Fruit fly (Drosophila melanogaster) whole organism, embryonic: ENCODE measurements around the gene Nup153.

Experiments used
- Abd-B ChIP-seq: fragments of 200-800 bp; sonication (Bioruptor generic); optimal IDR thresholded peaks from 2 replicates; lab custom pipeline; 2018; ENCODE audit warnings: missing biosample characterization, mild to moderate bottlenecking, missing genetic modification characterization, moderate library complexity
- Adf1 ChIP-seq: fragments of 200-800 bp; sonication (Bioruptor generic); IDR thresholded peaks from 2 replicates; pipeline ENCODE4 v1.3.6; 2022; ENCODE audit warnings: missing biosample characterization, missing genetic modification characterization
- B-H2 ChIP-seq: fragments of 200-800 bp; sonication (Bioruptor generic); optimal IDR thresholded peaks from 2 replicates; lab custom pipeline; 2018; ENCODE audit warnings: missing biosample characterization, mild to moderate bottlenecking, missing genetic modification characterization
- Bdp1 ChIP-seq: fragments of 200-800 bp; sonication (Bioruptor generic); optimal IDR thresholded peaks from 3 replicates; lab custom pipeline; 2016; ENCODE audit warnings: missing biosample characterization, missing genetic modification characterization
- CG1024 ChIP-seq: fragments of 200-800 bp; sonication (Bioruptor generic); IDR thresholded peaks from 2 replicates; pipeline ENCODE4 v1.3.6; 2022; ENCODE audit warnings: missing biosample characterization, missing genetic modification characterization
- CG10654 ChIP-seq: fragments of 200-800 bp; sonication (Bioruptor generic); optimal IDR thresholded peaks from 2 replicates; lab custom pipeline; 2016; ENCODE audit warnings: missing biosample characterization, missing genetic modification characterization
- CG11456 ChIP-seq: fragments of 200-800 bp; sonication (Bioruptor generic); IDR thresholded peaks from 3 replicates; pipeline ENCODE4 v1.3.6; 2022; ENCODE audit warnings: missing biosample characterization, missing genetic modification characterization
- CG12071 ChIP-seq: fragments of 200-800 bp; sonication (Bioruptor generic); optimal IDR thresholded peaks from 3 replicates; lab custom pipeline; 2018; ENCODE audit warnings: missing biosample characterization, mild to moderate bottlenecking, missing genetic modification characterization
- CG15073 ChIP-seq: fragments of 200-800 bp; sonication (Bioruptor generic); optimal IDR thresholded peaks from 2 replicates; lab custom pipeline; 2016; ENCODE audit warnings: missing biosample characterization, missing genetic modification characterization
- CG15269 ChIP-seq: fragments of 200-800 bp; sonication (Bioruptor generic); optimal IDR thresholded peaks from 2 replicates; lab custom pipeline; 2018; ENCODE audit warnings: missing biosample characterization, mild to moderate bottlenecking, missing genetic modification characterization, moderate library complexity
- CG1602 ChIP-seq: fragments of 200-800 bp; sonication (Bioruptor generic); optimal IDR thresholded peaks from 3 replicates; lab custom pipeline; 2016; ENCODE audit warnings: missing biosample characterization, missing genetic modification characterization
- CG1647 ChIP-seq: fragments of 200-800 bp; sonication (Bioruptor generic); optimal IDR thresholded peaks from 3 replicates; lab custom pipeline; 2016; ENCODE audit warnings: missing biosample characterization, missing genetic modification characterization
- CG16813 ChIP-seq: fragments of 200-800 bp; sonication (Bioruptor generic); IDR thresholded peaks from 3 replicates; pipeline ENCODE4 v1.3.6; 2022; ENCODE audit warnings: missing biosample characterization, missing genetic modification characterization; ENCODE audit not compliant: partially characterized antibody
- CG17912 ChIP-seq: fragments of 200-800 bp; sonication (Bioruptor generic); optimal IDR thresholded peaks from 2 replicates; lab custom pipeline; 2018; ENCODE audit warnings: missing biosample characterization, mild to moderate bottlenecking, missing genetic modification characterization
- CG32532 ChIP-seq: fragments of 200-800 bp; sonication (Bioruptor generic); IDR thresholded peaks from 2 replicates; pipeline ENCODE4 v1.3.6; 2022; ENCODE audit warnings: missing biosample characterization, missing genetic modification characterization
- CG43689 ChIP-seq: fragments of 200-800 bp; sonication (Bioruptor generic); IDR thresholded peaks from 2 replicates; pipeline ENCODE4 v1.3.6; 2022; ENCODE audit warnings: missing biosample characterization, missing genetic modification characterization
- CG4820 ChIP-seq: fragments of 200-800 bp; sonication (Bioruptor generic); optimal IDR thresholded peaks from 3 replicates; lab custom pipeline; 2016; ENCODE audit warnings: missing biosample characterization, missing genetic modification characterization
- CG6175 ChIP-seq: fragments of 200-800 bp; sonication (Bioruptor generic); IDR thresholded peaks from 3 replicates; pipeline ENCODE4 v1.3.6; 2022; ENCODE audit warnings: missing biosample characterization, missing genetic modification characterization
- CG6654 ChIP-seq: fragments of 200-800 bp; sonication (Bioruptor generic); optimal IDR thresholded peaks from 2 replicates; lab custom pipeline; 2017; ENCODE audit warnings: missing biosample characterization, mild to moderate bottlenecking, missing genetic modification characterization
- CG6813 ChIP-seq: fragments of 200-800 bp; sonication (Bioruptor generic); optimal IDR thresholded peaks from 2 replicates; lab custom pipeline; 2017; ENCODE audit warnings: missing biosample characterization, missing genetic modification characterization, mild to moderate bottlenecking, moderate library complexity, missing genetic modification reagents
- CG7839 ChIP-seq: fragments of 200-800 bp; sonication (Bioruptor generic); optimal IDR thresholded peaks from 3 replicates; lab custom pipeline; 2018; ENCODE audit warnings: missing biosample characterization, mild to moderate bottlenecking, missing genetic modification characterization, moderate library complexity
- CG8290 ChIP-seq, 3 experiments: fragments of 200-800 bp; sonication (Bioruptor generic); optimal IDR thresholded peaks; 2 replicates each; lab custom pipeline; 2016 to 2019; ENCODE audit warnings: missing biosample characterization in 3 of 3, missing genetic modification characterization in 3 of 3, mild to moderate bottlenecking in 2 of 3, moderate library complexity in 1 of 3
- CG8478 ChIP-seq: fragments of >200 bp; optimal IDR thresholded peaks from 2 replicates; lab custom pipeline; 2018
- Dfd ChIP-seq, 2 experiments: fragments of >200 bp; optimal IDR thresholded peaks; 2 replicates each; lab custom pipeline; 2017; ENCODE audit warnings: missing biosample characterization in 2 of 2, missing genetic modification characterization in 2 of 2
- Dp ChIP-seq: fragments of 200-800 bp; sonication (Bioruptor generic); optimal IDR thresholded peaks from 2 replicates; lab custom pipeline; 2018; ENCODE audit warnings: missing biosample characterization, mild to moderate bottlenecking, missing genetic modification characterization, moderate library complexity
- Dref ChIP-seq: fragments of 200-800 bp; sonication (Bioruptor generic); IDR thresholded peaks from 2 replicates; pipeline ENCODE4 v1.3.6; 2022; ENCODE audit warnings: missing biosample characterization, missing genetic modification characterization
- Ets97D ChIP-seq: fragments of 200-800 bp; sonication (Bioruptor generic); optimal IDR thresholded peaks from 3 replicates; lab custom pipeline; 2016; ENCODE audit warnings: missing biosample characterization, missing genetic modification characterization
- Fer2 ChIP-seq: fragments of 200-800 bp; sonication (Bioruptor generic); optimal IDR thresholded peaks from 2 replicates; lab custom pipeline; 2018; ENCODE audit warnings: missing biosample characterization, mild to moderate bottlenecking, missing genetic modification characterization, moderate library complexity
- HLH4C ChIP-seq: fragments of 200-800 bp; sonication (Bioruptor generic); IDR thresholded peaks from 3 replicates; pipeline ENCODE4 v1.3.6; 2022; ENCODE audit warnings: missing biosample characterization, missing genetic modification characterization; ENCODE audit not compliant: partially characterized antibody
- HLHmδ ChIP-seq: fragments of 200-800 bp; sonication (Bioruptor generic); optimal IDR thresholded peaks from 2 replicates; lab custom pipeline; 2018; ENCODE audit warnings: missing biosample characterization, mild to moderate bottlenecking, missing genetic modification characterization, moderate library complexity
- Hey ChIP-seq: fragments of 200-800 bp; sonication (Bioruptor generic); optimal IDR thresholded peaks from 3 replicates; lab custom pipeline; 2018; ENCODE audit warnings: missing biosample characterization, mild to moderate bottlenecking, missing genetic modification characterization
- Lhr ChIP-seq: fragments of 200-800 bp; sonication (Bioruptor generic); optimal IDR thresholded peaks from 3 replicates; lab custom pipeline; 2017; ENCODE audit warnings: mild to moderate bottlenecking, missing biosample characterization, missing genetic modification reagents, missing genetic modification characterization
- MBD-R2 ChIP-seq: fragments of 200-800 bp; sonication (Bioruptor generic); IDR thresholded peaks from 2 replicates; pipeline ENCODE4 v1.3.6; 2022; ENCODE audit warnings: missing biosample characterization, missing genetic modification characterization
- MTF-1 ChIP-seq: fragments of 200-800 bp; sonication (Bioruptor generic); optimal IDR thresholded peaks from 2 replicates; lab custom pipeline; 2018; ENCODE audit warnings: missing biosample characterization, mild to moderate bottlenecking, missing genetic modification characterization, borderline replicate concordance
- Med ChIP-seq: fragments of 200-800 bp; sonication (Bioruptor generic); peaks from one replicate; lab custom pipeline; 2016; ENCODE audit warnings: missing biosample characterization, missing genetic modification characterization, mild to moderate bottlenecking, inconsistent platforms, moderate library complexity
- NfI ChIP-seq: fragments of 200-800 bp; sonication (Bioruptor generic); optimal IDR thresholded peaks from 3 replicates; lab custom pipeline; 2018; ENCODE audit warnings: missing biosample characterization, mild to moderate bottlenecking, missing genetic modification characterization, moderate library complexity
- Opbp ChIP-seq: fragments of 200-800 bp; sonication (Bioruptor generic); IDR thresholded peaks from 3 replicates; pipeline ENCODE4 v1.3.6; 2022; ENCODE audit warnings: missing biosample characterization, missing genetic modification characterization; ENCODE audit not compliant: partially characterized antibody
- Sin3A ChIP-seq: fragments of >200 bp; optimal IDR thresholded peaks from 2 replicates; lab custom pipeline; 2018
- Taf1 ChIP-seq: fragments of 200-800 bp; sonication (Bioruptor generic); IDR thresholded peaks from 2 replicates; pipeline ENCODE4 v1.3.6; 2022; ENCODE audit warnings: missing biosample characterization, missing genetic modification characterization
- Vsx1 ChIP-seq: fragments of 200-800 bp; sonication (Bioruptor generic); optimal IDR thresholded peaks from 2 replicates; lab custom pipeline; 2017; ENCODE audit warnings: missing biosample characterization, mild to moderate bottlenecking, missing genetic modification characterization, missing genetic modification reagents
- bigmax ChIP-seq: fragments of 200-800 bp; sonication (Bioruptor generic); optimal IDR thresholded peaks from 2 replicates; lab custom pipeline; 2018; ENCODE audit warnings: missing biosample characterization, mild to moderate bottlenecking, missing genetic modification characterization
- cato ChIP-seq: fragments of 200-800 bp; sonication (Bioruptor generic); optimal IDR thresholded peaks from 2 replicates; lab custom pipeline; 2016; ENCODE audit warnings: missing biosample characterization, missing genetic modification characterization, borderline replicate concordance
- gfzf ChIP-seq: fragments of 200-800 bp; sonication (Bioruptor generic); optimal IDR thresholded peaks from 2 replicates; lab custom pipeline; 2016; ENCODE audit warnings: missing biosample characterization, mild to moderate bottlenecking, missing genetic modification characterization, moderate library complexity
- grn ChIP-seq: fragments of 200-800 bp; sonication (Bioruptor generic); optimal IDR thresholded peaks from 3 replicates; lab custom pipeline; 2017; ENCODE audit warnings: missing biosample characterization, missing genetic modification characterization
- gsb-n ChIP-seq: fragments of 200-800 bp; sonication (Bioruptor generic); optimal IDR thresholded peaks from 3 replicates; lab custom pipeline; 2018; ENCODE audit warnings: missing biosample characterization, mild to moderate bottlenecking, missing genetic modification characterization
- kay ChIP-seq: fragments of 200-800 bp; sonication (Bioruptor generic); optimal IDR thresholded peaks from 2 replicates; lab custom pipeline; 2016; ENCODE audit warnings: missing biosample characterization, missing genetic modification characterization
- ken ChIP-seq: fragments of 200-800 bp; sonication (Bioruptor generic); IDR thresholded peaks from 3 replicates; pipeline ENCODE4 v1.3.6; 2022; ENCODE audit warnings: missing biosample characterization, missing genetic modification characterization
- run ChIP-seq: fragments of 200-800 bp; sonication (Bioruptor generic); optimal IDR thresholded peaks from 3 replicates; lab custom pipeline; 2018; ENCODE audit warnings: missing biosample characterization, mild to moderate bottlenecking, missing genetic modification characterization
- tgo ChIP-seq: fragments of 200-800 bp; sonication (Bioruptor generic); IDR thresholded peaks from 3 replicates; pipeline ENCODE4 v1.3.6; 2022; ENCODE audit warnings: missing biosample characterization, missing genetic modification characterization
- tll ChIP-seq, 2 experiments: fragments of 200-800 bp in 1 of 2; fragments of >200 bp in 1 of 2; sonication (Bioruptor generic) in 1 of 2; optimal IDR thresholded peaks; 2 replicates each; lab custom pipeline; 2017 to 2019; ENCODE audit warnings: missing biosample characterization in 2 of 2, missing genetic modification characterization in 2 of 2, mild to moderate bottlenecking in 1 of 2, moderate library complexity in 1 of 2
- unc-4 ChIP-seq: fragments of 200-800 bp; sonication (Bioruptor generic); IDR thresholded peaks from 2 replicates; pipeline ENCODE4 v1.3.6; 2022; ENCODE audit warnings: missing biosample characterization, missing genetic modification characterization; ENCODE audit not compliant: partially characterized antibody

Nup153 gene

DNA sequence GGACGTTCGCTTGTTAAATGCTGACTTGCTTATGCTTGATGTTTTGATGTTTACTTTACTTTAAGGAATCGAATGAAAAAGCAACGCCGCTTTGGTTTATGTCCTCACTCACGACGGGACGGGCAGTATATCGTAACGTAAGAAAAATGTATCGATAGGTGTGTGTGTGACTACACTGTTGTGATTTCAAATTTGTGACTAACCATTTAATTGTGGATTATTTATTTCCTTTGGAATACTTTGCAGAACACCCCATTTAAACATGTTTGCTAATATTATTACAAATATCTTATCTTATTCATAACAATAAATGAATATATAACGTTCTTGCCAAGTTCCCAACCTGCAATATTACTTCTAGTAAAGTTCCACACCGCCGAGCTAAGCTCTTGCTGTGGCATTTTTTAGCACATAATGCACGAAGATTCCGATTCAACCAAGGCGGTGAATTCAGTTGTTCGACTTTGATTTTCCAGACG, 55.9 kb downstream of the Nup153 start, which contains the start of the genes Nemp and r (continued):
- TF ChIP-seq CG8290 (GFP tag; optimal IDR thresholded peaks at IDR 0.05; lab: Kevin White, UChicago) (peak; percentile 30), CG8290 (tag; optimal IDR thresholded peaks at IDR 0.05; lab: Kevin White, UChicago) (no peak), HLHmδ (no peak), Dfd (GFP tag; optimal IDR thresholded peaks at IDR 0.05; lab: Kevin White, UChicago) (no peak), tll (GFP tag; optimal IDR thresholded peaks at IDR 0.05; lab: Kevin White, UChicago) (peak in 1 of 2 experiments; percentile 6), kay (GFP tag; lab: Kevin White, UChicago) (no peak), tgo (no peak), Abd-B (peak; percentile 47), MTF-1 (GFP tag; lab: Kevin White, UChicago) (no peak), CG12071 (GFP tag; lab: Kevin White, UChicago) (no peak), CG6175 (GFP tag; lab: Robert Waterston, UW) (no peak), Med (GFP tag; lab: Kevin White, UChicago) (no peak), CG43689 (GFP tag; lab: Robert Waterston, UW) (no peak), B-H2 (GFP tag; lab: Kevin White, UChicago) (no peak), MBD-R2 (GFP tag; lab: Robert Waterston, UW) (peak; percentile 55; the same call in 1 of the 2 replicates), unc-4 (peak; percentile 71), Ets97D (GFP tag; lab: Kevin White, UChicago) (peak; percentile 29), CG6654 (no peak), cato (no peak), Vsx1 (no peak), CG10654 (GFP tag; lab: Kevin White, UChicago) (no peak), NfI (no peak), Sin3A (peak; percentile 88), CG1647 (GFP tag; lab: Kevin White, UChicago) (no peak), Opbp (GFP tag; lab: Robert Waterston, UW) (peak; percentile 65; the same call in 1 of the 3 replicates), Lhr (GFP tag; lab: Kevin White, UChicago) (peak; percentile 80), ken (GFP tag; lab: Robert Waterston, UW) (no peak), Adf1 (GFP tag; lab: Robert Waterston, UW) (no peak), Dp (GFP tag; lab: Kevin White, UChicago) (peak; percentile 75), Fer2 (no peak), CG32532 (GFP tag; lab: Robert Waterston, UW) (no peak), run (tag; lab: Kevin White, UChicago) (no peak), Bdp1 (GFP tag; lab: Kevin White, UChicago) (no peak), Dref (GFP tag; lab: Robert Waterston, UW) (peak; percentile 68), CG15269 (tag; lab: Kevin White, UChicago) (no peak), HLH4C (GFP tag; lab: Robert Waterston, UW) (peak; percentile 63), CG15073 (no peak), CG7839 (tag; lab: Kevin White, UChicago) (no peak), gsb-n (tag; lab: Kevin White, UChicago) (no peak), Hey (no peak), CG1602 (GFP tag; lab: Kevin White, UChicago) (no peak), grn (GFP tag; lab: Kevin White, UChicago) (no peak), CG1024 (GFP tag; lab: Robert Waterston, UW) (no peak), CG8478 (lab: Kevin White, UChicago) (peak; percentile 60), gfzf (GFP tag; lab: Kevin White, UChicago) (peak; percentile 82), CG11456 (GFP tag; lab: Robert Waterston, UW) (no peak), CG17912 (no peak), bigmax (GFP tag; lab: Kevin White, UChicago) (no peak), CG4820 (no peak), CG16813 (GFP tag; lab: Robert Waterston, UW) (peak; percentile 77), CG6813 (no peak), Taf1 (GFP tag; lab: Robert Waterston, UW) (no peak)
